Fruit fly (Drosophila melanogaster): Measurements from ENCODE around the gene CG14309.

dm6 chr3R:18402549-18403429 lies 17.9 kb upstream of the CG14309 start, which contains the start of the genes Wdr37 and koko:
- TF ChIP-seq ttk (optimal IDR thresholded peaks at IDR 0.05) (no peak), h (optimal IDR thresholded peaks at IDR 0.05) (no peak), Sin3A (optimal IDR thresholded peaks at IDR 0.05) (no peak), psq (optimal IDR thresholded peaks at IDR 0.05) (no peak), Myc (optimal IDR thresholded peaks at IDR 0.05) (no peak)
